Worm (Caenorhabditis elegans): ENCODE results near the gene C50F7.5.

- no peak for TF ChIP-seq klf-2 (GFP tag; conservative IDR thresholded peaks at IDR 0.05)
- no peak for TF ChIP-seq ref-1 (GFP tag; conservative IDR thresholded peaks at IDR 0.05)
- no peak for TF ChIP-seq ztf-29 (GFP tag; IDR thresholded peaks at IDR 0.05)
Observed at ce11 chrIV:7712252-7712651, 14.3 kb upstream of the C50F7.5 start.
